Worm (Caenorhabditis elegans) whole organism, L1 larva: Measurements from ENCODE around the gene Y47D7A.18.

Source experiments
- ceh-88 ChIP-seq: fragments of 200-800 bp; sonication (Bioruptor generic); IDR thresholded peaks from 2 replicates; pipeline ENCODE4 v1.3.6; 2022; ENCODE audit warnings: missing genetic modification characterization, missing compliant biosample characterization
- efl-3 ChIP-seq: fragments of 200-800 bp; sonication (Bioruptor generic); optimal IDR thresholded peaks from 2 replicates; lab custom pipeline; 2018; ENCODE audit warnings: mild to moderate bottlenecking, missing genetic modification characterization, missing compliant biosample characterization
- nhr-12 ChIP-seq: sonication (generic microtip); optimal IDR thresholded peaks from 2 replicates; lab custom pipeline; 2017; ENCODE audit warnings: missing biosample characterization, missing genetic modification characterization
- ztf-4 ChIP-seq: fragments of 150-350 bp; optimal IDR thresholded peaks from 2 replicates; lab custom pipeline; 2014; ENCODE audit warnings: missing biosample characterization, missing genetic modification characterization

DNA sequence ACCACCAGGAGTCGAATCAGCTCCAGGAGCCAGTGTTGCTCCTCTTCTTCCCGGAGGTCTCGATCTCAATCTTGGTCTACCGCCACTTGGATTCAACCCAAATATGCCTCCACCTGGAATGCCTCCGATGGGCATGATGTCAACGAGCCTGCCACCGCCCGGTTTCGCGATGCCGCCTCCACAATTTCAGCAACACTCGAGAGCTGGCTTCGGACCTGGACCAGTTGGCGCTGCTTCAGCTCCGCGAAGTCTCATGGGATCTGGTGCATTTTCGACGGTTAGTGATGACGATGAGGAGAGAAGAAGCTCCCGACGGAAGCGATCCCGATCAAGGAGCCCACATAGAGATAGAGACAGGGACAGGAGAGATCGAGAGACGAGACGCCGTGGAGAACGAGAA is 43.6 kb downstream of the Y47D7A.18 start:
- TF ChIP-seq ztf-4 (tag; lab: Kevin White, UChicago), result no peak
- no peak for TF ChIP-seq nhr-12 (tag; lab: Kevin White, UChicago)
- TF ChIP-seq efl-3 (GFP tag; lab: Kevin White, UChicago), result no peak
- TF ChIP-seq ceh-88 (GFP tag; lab: Robert Waterston, UW), result no peak
